Worm (Caenorhabditis elegans) whole organism, early embryonic: ENCODE measurements around the gene F44E7.4.

Experiments
- B0310.2 ChIP-seq: sonication (generic microtip); optimal IDR thresholded peaks from 2 replicates; lab custom pipeline; 2016; ENCODE audit warnings: mild to moderate bottlenecking, missing genetic modification characterization, missing compliant biosample characterization
- ama-1 ChIP-seq: fragments of 150-350 bp; optimal IDR thresholded peaks from 2 replicates; lab custom pipeline; 2014
- ceh-36 ChIP-seq: sonication (generic microtip); optimal IDR thresholded peaks from 2 replicates; lab custom pipeline; 2016; ENCODE audit warnings: missing genetic modification characterization, inconsistent platforms, missing compliant biosample characterization
- ets-7 ChIP-seq: sonication (generic microtip); optimal IDR thresholded peaks from 2 replicates; lab custom pipeline; 2016; ENCODE audit warnings: missing genotype, missing genetic modification characterization, missing compliant biosample characterization
- flt-1 ChIP-seq: fragments of 200-800 bp; sonication (Bioruptor generic); IDR thresholded peaks from 2 replicates; pipeline ENCODE4 v1.3.6; 2022; ENCODE audit warnings: missing genetic modification characterization, missing compliant biosample characterization
- hmbx-1 ChIP-seq: sonication (generic microtip); optimal IDR thresholded peaks from 2 replicates; lab custom pipeline; 2016; ENCODE audit warnings: mild to moderate bottlenecking, missing genetic modification characterization, missing compliant biosample characterization
- hmg-4 ChIP-seq: fragments of 200-800 bp; sonication (Bioruptor generic); optimal IDR thresholded peaks from 2 replicates; lab custom pipeline; 2018; ENCODE audit warnings: mild to moderate bottlenecking, missing genetic modification characterization, missing compliant biosample characterization
- hnd-1 ChIP-seq: sonication (generic microtip); optimal IDR thresholded peaks from 2 replicates; lab custom pipeline; 2016; ENCODE audit warnings: missing genetic modification characterization, missing compliant biosample characterization
- scrt-1 ChIP-seq: fragments of 200-800 bp; sonication (Bioruptor generic); IDR thresholded peaks from 2 replicates; pipeline ENCODE4 v1.3.6; 2022; ENCODE audit warnings: missing genetic modification characterization, missing compliant biosample characterization
- sea-1 ChIP-seq: fragments of 200-800 bp; sonication (Bioruptor generic); conservative IDR thresholded peaks from 2 replicates; pipeline ENCODE4 v1.3.6; 2022; ENCODE audit warnings: missing genetic modification characterization, missing compliant biosample characterization
- tbx-37 ChIP-seq: fragments of 200-800 bp; sonication (Bioruptor generic); conservative IDR thresholded peaks from 2 replicates; pipeline ENCODE4 v1.3.6; 2022; ENCODE audit warnings: missing genetic modification reagents, missing genetic modification characterization, missing compliant biosample characterization

ce11 chrV:5816470-5817061, 39.8 kb upstream of the F44E7.4 start:
- TF ChIP-seq scrt-1 (GFP tag; lab: Robert Waterston, UW) (no peak), hmg-4 (no peak), sea-1 (GFP tag; lab: Robert Waterston, UW) (no peak), ama-1 (lab: Kevin White, UChicago) (no peak), flt-1 (no peak), B0310.2 (tag; lab: Kevin White, UChicago) (no peak), ets-7 (tag; lab: Kevin White, UChicago) (no peak), tbx-37 (no peak), hmbx-1 (tag; lab: Kevin White, UChicago) (no peak), hnd-1 (tag; lab: Kevin White, UChicago) (no peak), ceh-36 (tag; lab: Kevin White, UChicago) (no peak)
